Worm (Caenorhabditis elegans) whole organism, mixed stage, embryonic: ENCODE results near the gene sra-35.

ENCODE experiments used
- M03D4.4 ChIP-seq: sonication (generic microtip); optimal IDR thresholded peaks from 2 replicates; lab custom pipeline; 2017; ENCODE audit warnings: mild to moderate bottlenecking, missing genetic modification characterization, missing compliant biosample characterization
- bed-3 ChIP-seq: fragments of 200-800 bp; sonication (Bioruptor generic); optimal IDR thresholded peaks from 3 replicates; lab custom pipeline; 2018; ENCODE audit warnings: mild to moderate bottlenecking, missing genetic modification characterization, moderate library complexity, missing compliant biosample characterization
- blmp-1 ChIP-seq: fragments of 150-350 bp; optimal IDR thresholded peaks from 2 replicates; lab custom pipeline; 2014; ENCODE audit warnings: missing biosample characterization, missing genetic modification characterization
- ceh-43 ChIP-seq: fragments of 200-800 bp; sonication (Bioruptor generic); optimal IDR thresholded peaks from 2 replicates; lab custom pipeline; 2018; ENCODE audit warnings: mild to moderate bottlenecking, missing genetic modification characterization, moderate library complexity, missing compliant biosample characterization
- ces-1 ChIP-seq: fragments of 150-350 bp; optimal IDR thresholded peaks from 2 replicates; lab custom pipeline; 2014; ENCODE audit warnings: missing biosample characterization, missing genetic modification reagents, missing genetic modification characterization
- drap-1 ChIP-seq: fragments of 200-800 bp; sonication (Bioruptor generic); optimal IDR thresholded peaks from 3 replicates; lab custom pipeline; 2018; ENCODE audit warnings: mild to moderate bottlenecking, missing genetic modification characterization, missing compliant biosample characterization
- elt-1 ChIP-seq: sonication (generic microtip); optimal IDR thresholded peaks from 2 replicates; lab custom pipeline; 2017; ENCODE audit warnings: missing genetic modification characterization, mild to moderate bottlenecking, missing compliant biosample characterization, antibody characterized with exemption, moderate library complexity, borderline replicate concordance; ENCODE audit not compliant: insufficient read depth
- elt-3 ChIP-seq: fragments of 150-350 bp; optimal IDR thresholded peaks from 2 replicates; lab custom pipeline; 2014; ENCODE audit warnings: missing biosample characterization, missing genetic modification characterization
- flh-1 ChIP-seq: fragments of 200-800 bp; sonication (Bioruptor generic); optimal IDR thresholded peaks from 2 replicates; lab custom pipeline; 2018; ENCODE audit warnings: mild to moderate bottlenecking, missing genetic modification characterization, moderate library complexity, missing compliant biosample characterization
- ham-2 ChIP-seq: fragments of 200-800 bp; sonication (Bioruptor generic); optimal IDR thresholded peaks from 2 replicates; lab custom pipeline; 2018; ENCODE audit warnings: mild to moderate bottlenecking, missing genetic modification characterization, missing compliant biosample characterization
- hlh-1 ChIP-seq: fragments of 150-350 bp; optimal IDR thresholded peaks from 2 replicates; lab custom pipeline; 2014; ENCODE audit warnings: missing biosample characterization, missing genetic modification reagents, missing genetic modification characterization
- lin-13 ChIP-seq: fragments of 150-350 bp; optimal IDR thresholded peaks from 2 replicates; lab custom pipeline; 2014; ENCODE audit warnings: missing biosample characterization, missing genetic modification characterization
- lin-32 ChIP-seq: fragments of 200-800 bp; sonication (Bioruptor generic); optimal IDR thresholded peaks from 2 replicates; lab custom pipeline; 2018; ENCODE audit warnings: mild to moderate bottlenecking, missing genetic modification characterization, missing compliant biosample characterization
- lsy-2 ChIP-seq: fragments of 150-350 bp; optimal IDR thresholded peaks from 2 replicates; lab custom pipeline; 2014; ENCODE audit warnings: missing biosample characterization, missing genetic modification characterization
- mab-5 ChIP-seq: fragments of 150-350 bp; optimal IDR thresholded peaks from 2 replicates; lab custom pipeline; 2014; ENCODE audit warnings: missing biosample characterization, missing genetic modification characterization
- mep-1 ChIP-seq: fragments of 150-350 bp; optimal IDR thresholded peaks from 2 replicates; lab custom pipeline; 2017; ENCODE audit warnings: missing biosample characterization, missing genetic modification reagents, missing genetic modification characterization, inconsistent platforms
- mls-2 ChIP-seq: sonication (generic microtip); optimal IDR thresholded peaks from 2 replicates; lab custom pipeline; 2016; ENCODE audit warnings: mild to moderate bottlenecking, missing genetic modification characterization, moderate library complexity, missing compliant biosample characterization
- nhr-12 ChIP-seq: fragments of 150-350 bp; optimal IDR thresholded peaks from 2 replicates; lab custom pipeline; 2014; ENCODE audit warnings: missing biosample characterization, missing genetic modification characterization
- nhr-2 ChIP-seq: fragments of 150-350 bp; optimal IDR thresholded peaks from 2 replicates; lab custom pipeline; 2014; ENCODE audit warnings: missing biosample characterization, missing genetic modification characterization
- nhr-237 ChIP-seq: fragments of 150-350 bp; optimal IDR thresholded peaks from 2 replicates; lab custom pipeline; 2014; ENCODE audit warnings: missing biosample characterization, missing genetic modification characterization
- nhr-28 ChIP-seq: fragments of 150-350 bp; optimal IDR thresholded peaks from 2 replicates; lab custom pipeline; 2014; ENCODE audit warnings: missing biosample characterization, missing genetic modification characterization
- pha-4 ChIP-seq: fragments of 150-350 bp; optimal IDR thresholded peaks from 2 replicates; lab custom pipeline; 2018; ENCODE audit warnings: missing biosample characterization, missing genetic modification reagents, missing genetic modification characterization
- sem-2 ChIP-seq: fragments of 200-800 bp; sonication (Bioruptor generic); optimal IDR thresholded peaks from 2 replicates; lab custom pipeline; 2018; ENCODE audit warnings: mild to moderate bottlenecking, missing genetic modification characterization, missing compliant biosample characterization
- sptf-1 ChIP-seq: sonication (generic microtip); optimal IDR thresholded peaks from 2 replicates; lab custom pipeline; 2017; ENCODE audit warnings: mild to moderate bottlenecking, missing genetic modification characterization, moderate library complexity, missing compliant biosample characterization
- unc-120 ChIP-seq: sonication (generic microtip); optimal IDR thresholded peaks from 2 replicates; lab custom pipeline; 2017; ENCODE audit warnings: missing genetic modification characterization, missing compliant biosample characterization; ENCODE audit not compliant: poor library complexity, severe bottlenecking
- unc-39 ChIP-seq: fragments of 150-350 bp; optimal IDR thresholded peaks from 2 replicates; lab custom pipeline; 2014; ENCODE audit warnings: missing biosample characterization, missing genetic modification characterization
- unc-62 ChIP-seq: fragments of 150-350 bp; optimal IDR thresholded peaks from 2 replicates; lab custom pipeline; 2014; ENCODE audit warnings: missing biosample characterization, missing genetic modification reagents, missing genetic modification characterization

The sra-35 gene

ce11 chrII:4506552-4507291 is 21.0 kb downstream of the sra-35 start:
- no peak for TF ChIP-seq mls-2 (tag; lab: Kevin White, UChicago)
- peak; percentile 65 for TF ChIP-seq unc-120 (tag; lab: Kevin White, UChicago)
- no peak for TF ChIP-seq ham-2
- no peak for TF ChIP-seq flh-1 (GFP tag; lab: Kevin White, UChicago)
- no peak for TF ChIP-seq nhr-28 (tag; lab: Kevin White, UChicago)
- no peak for TF ChIP-seq unc-39 (tag; lab: Kevin White, UChicago)
- no peak for TF ChIP-seq elt-1 (tag; lab: Kevin White, UChicago)
- TF ChIP-seq ces-1 (GFP tag; lab: Kevin White, UChicago): peak; percentile 85
- TF ChIP-seq lsy-2 (tag; lab: Kevin White, UChicago): peak; percentile 17
- TF ChIP-seq mep-1: no peak
- no peak for TF ChIP-seq nhr-2 (tag; lab: Kevin White, UChicago)
- no peak for TF ChIP-seq mab-5
- peak; percentile 86 for TF ChIP-seq hlh-1 (tag; lab: Kevin White, UChicago)
- TF ChIP-seq lin-13 (tag; lab: Kevin White, UChicago): no peak

- TF ChIP-seq hlh-1 (tag; lab: Kevin White, UChicago) (no peak), ceh-43 (GFP tag; lab: Kevin White, UChicago) (no peak), mab-5 (no peak), sem-2 (GFP tag; lab: Kevin White, UChicago) (no peak), mls-2 (tag; lab: Kevin White, UChicago) (no peak), nhr-12 (tag; lab: Kevin White, UChicago) (no peak)
These were observed 22.5 kb downstream of the sra-35 start, which contains the start of gene camt-1 for ce11 chrII:4505097-4505626. TSS of gene camt-1 (minus strand) at chrII:4505147.

- TF ChIP-seq nhr-237 (tag; lab: Kevin White, UChicago) (no peak), lin-13 (tag; lab: Kevin White, UChicago) (no peak), mls-2 (tag; lab: Kevin White, UChicago) (no peak), drap-1 (GFP tag; lab: Kevin White, UChicago) (no peak), elt-3 (no peak), unc-62 (GFP tag; lab: Kevin White, UChicago) (no peak), nhr-12 (tag; lab: Kevin White, UChicago) (no peak), ceh-43 (GFP tag; lab: Kevin White, UChicago) (no peak), hlh-1 (tag; lab: Kevin White, UChicago) (no peak), ces-1 (GFP tag; lab: Kevin White, UChicago) (no peak), mep-1 (no peak), blmp-1 (tag; lab: Kevin White, UChicago) (no peak), lsy-2 (tag; lab: Kevin White, UChicago) (no peak), ham-2 (no peak), nhr-2 (tag; lab: Kevin White, UChicago) (no peak), sptf-1 (no peak), bed-3 (no peak)
These were observed 31.9 kb downstream of the sra-35 start for ce11 chrII:4495844-4496243.

- TF ChIP-seq lsy-2 (tag; lab: Kevin White, UChicago) (no peak), hlh-1 (tag; lab: Kevin White, UChicago) (peak; percentile 87), M03D4.4 (tag; lab: Kevin White, UChicago) (no peak), nhr-28 (tag; lab: Kevin White, UChicago) (no peak)
These were observed 33.2 kb downstream of the sra-35 start for ce11 chrII:4494532-4494931.

ce11 chrII:4490729-4491128 is 37.0 kb downstream of the sra-35 start, which contains the start of gene T05C1.5:
TSS of gene T05C1.5 (minus strand) at chrII:4490829.
- TF ChIP-seq lin-13 (tag; lab: Kevin White, UChicago) (no peak), blmp-1 (tag; lab: Kevin White, UChicago) (no peak), pha-4 (tag; lab: Kevin White, UChicago) (no peak), drap-1 (GFP tag; lab: Kevin White, UChicago) (no peak), mls-2 (tag; lab: Kevin White, UChicago) (no peak), lin-32 (GFP tag; lab: Kevin White, UChicago) (no peak), unc-120 (tag; lab: Kevin White, UChicago) (no peak), elt-1 (tag; lab: Kevin White, UChicago) (no peak), nhr-2 (tag; lab: Kevin White, UChicago) (no peak)
- TF ChIP-seq, all 35 proteins: peak for 0
